Fruit fly (Drosophila melanogaster): ENCODE results near the gene CG32645.

Gene CG32645

DNA sequence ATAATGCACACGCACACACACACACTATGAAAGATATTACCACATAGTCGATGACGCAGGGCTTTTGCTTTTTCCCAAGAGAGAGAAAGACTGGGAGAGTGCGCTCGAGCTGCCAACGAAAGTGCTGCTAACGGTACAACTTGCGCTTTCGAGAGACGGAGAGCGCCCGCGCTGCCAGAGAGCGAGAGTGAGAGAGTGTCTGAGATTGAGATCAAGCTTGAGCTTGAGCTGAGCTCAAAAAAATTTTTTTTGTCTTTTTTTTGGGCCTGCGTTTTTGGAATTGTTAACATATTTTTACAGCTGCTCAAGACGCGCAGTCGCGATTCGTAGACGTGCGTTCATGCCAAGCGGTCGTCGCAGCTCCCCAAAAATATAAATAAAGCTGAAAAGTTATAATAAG lies at the start of gene CG32645:
Gene CG32645, plus strand, starts transcription at position 313 of the 400 bp plus-strand sequence.
- TF ChIP-seq dl (GFP tag; optimal IDR thresholded peaks at IDR 0.05; ENCODE audit: insufficient read depth in 1 of 2, partially characterized antibody in 2 of 2) (peak in 1 of 2 experiments; percentile 13), br (GFP tag; optimal IDR thresholded peaks at IDR 0.05) (no peak)

DNA sequence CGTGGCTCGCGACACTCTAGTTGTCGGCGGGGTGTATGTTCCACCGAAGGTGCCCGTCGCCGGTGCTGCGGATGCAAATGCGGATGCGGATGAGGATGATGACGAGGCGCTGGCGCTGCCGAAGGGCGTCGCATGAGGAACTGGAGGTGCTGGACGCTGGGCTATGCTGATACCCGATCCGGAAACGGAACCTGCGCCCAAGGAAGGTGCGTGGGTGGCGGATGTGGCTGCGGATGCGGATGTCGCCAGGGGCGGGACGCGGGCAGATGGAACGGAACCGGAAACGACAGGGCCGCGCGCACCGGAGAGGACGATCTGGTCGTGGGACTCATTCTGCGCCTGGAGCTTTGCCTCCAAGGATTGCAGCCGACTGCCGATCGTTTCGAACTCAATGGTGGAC lies 49.6 kb upstream of the CG32645 start:
- TF ChIP-seq sage (GFP tag; optimal IDR thresholded peaks at IDR 0.05) = no peak
- no peak for TF ChIP-seq GATAd (GFP tag; optimal IDR thresholded peaks at IDR 0.05)
- no peak for TF ChIP-seq Abd-B (GFP tag; optimal IDR thresholded peaks at IDR 0.05)
- no peak for TF ChIP-seq Hnf4 (GFP tag; optimal IDR thresholded peaks at IDR 0.05)
- no peak for TF ChIP-seq rgr (GFP tag; optimal IDR thresholded peaks at IDR 0.05)
- TF ChIP-seq Myc (optimal IDR thresholded peaks at IDR 0.05) = no peak
- no peak for TF ChIP-seq OdsH (GFP tag; optimal IDR thresholded peaks at IDR 0.05)
- TF ChIP-seq jim (GFP tag; optimal IDR thresholded peaks at IDR 0.05) = no peak
- TF ChIP-seq h (GFP tag; optimal IDR thresholded peaks at IDR 0.05) = no peak
- no peak for TF ChIP-seq CG32264 (GFP tag; optimal IDR thresholded peaks at IDR 0.05)
- TF ChIP-seq foxo (GFP tag; optimal IDR thresholded peaks at IDR 0.05) = no peak
- TF ChIP-seq dsf (GFP tag; optimal IDR thresholded peaks at IDR 0.05; ENCODE audit: borderline replicate concordance) = no peak
- no peak for TF ChIP-seq Hr78 (GFP tag; optimal IDR thresholded peaks at IDR 0.05)
- no peak for TF ChIP-seq br (GFP tag; optimal IDR thresholded peaks at IDR 0.05)

DNA sequence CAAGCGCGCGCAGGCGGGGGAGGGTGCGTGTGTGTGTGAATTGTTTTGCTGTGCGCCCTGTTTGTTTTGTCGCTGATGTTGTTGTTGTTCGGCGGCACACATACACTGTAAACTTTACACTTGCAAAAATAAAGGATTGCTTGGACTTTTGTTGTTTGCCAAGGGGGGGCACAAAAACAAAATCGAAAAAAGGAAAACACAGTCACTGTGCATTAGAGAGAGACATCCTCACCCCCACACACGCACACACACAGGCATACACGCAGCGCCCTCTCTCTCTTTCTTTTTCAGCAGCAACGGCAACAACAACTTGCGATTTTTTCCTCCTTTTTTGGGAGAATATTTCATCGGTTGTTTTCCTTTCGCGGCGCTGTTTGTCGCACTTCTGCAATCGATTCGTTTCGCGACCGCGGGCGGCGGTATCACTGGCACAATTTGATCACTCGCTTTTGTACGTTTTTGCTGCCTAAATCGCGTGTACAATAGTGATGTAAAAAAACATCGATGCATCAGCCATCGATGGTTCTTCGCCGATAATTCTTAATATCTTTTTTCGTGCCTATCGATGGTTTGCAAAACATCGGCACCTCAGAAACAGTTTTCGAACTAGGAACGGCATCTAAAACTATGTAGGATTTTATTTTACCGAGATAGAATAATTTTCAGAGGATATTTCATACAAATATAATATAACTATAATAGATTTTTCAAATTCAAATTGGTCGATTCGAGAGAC lies 48.9 kb upstream of the CG32645 start, which contains the start of gene hep:
Gene hep, minus strand, starts transcription at position 515 of the 736 bp plus-strand sequence.
- TF ChIP-seq Hr83 (GFP tag; optimal IDR thresholded peaks at IDR 0.05; ENCODE audit: poor library complexity, severe bottlenecking) (peak; percentile 24), pan (optimal IDR thresholded peaks at IDR 0.05) (no peak), HLH106 (tag; optimal IDR thresholded peaks at IDR 0.05) (no peak), Rel (GFP tag; optimal IDR thresholded peaks at IDR 0.05) (no peak), Rel (tag; optimal IDR thresholded peaks at IDR 0.05) (peak; percentile 23), fru (GFP tag; optimal IDR thresholded peaks at IDR 0.05) (peak; percentile 34), lola (GFP tag; optimal IDR thresholded peaks at IDR 0.05) (peak; percentile 19), ey (GFP tag; optimal IDR thresholded peaks at IDR 0.05) (peak; percentile 14)

DNA sequence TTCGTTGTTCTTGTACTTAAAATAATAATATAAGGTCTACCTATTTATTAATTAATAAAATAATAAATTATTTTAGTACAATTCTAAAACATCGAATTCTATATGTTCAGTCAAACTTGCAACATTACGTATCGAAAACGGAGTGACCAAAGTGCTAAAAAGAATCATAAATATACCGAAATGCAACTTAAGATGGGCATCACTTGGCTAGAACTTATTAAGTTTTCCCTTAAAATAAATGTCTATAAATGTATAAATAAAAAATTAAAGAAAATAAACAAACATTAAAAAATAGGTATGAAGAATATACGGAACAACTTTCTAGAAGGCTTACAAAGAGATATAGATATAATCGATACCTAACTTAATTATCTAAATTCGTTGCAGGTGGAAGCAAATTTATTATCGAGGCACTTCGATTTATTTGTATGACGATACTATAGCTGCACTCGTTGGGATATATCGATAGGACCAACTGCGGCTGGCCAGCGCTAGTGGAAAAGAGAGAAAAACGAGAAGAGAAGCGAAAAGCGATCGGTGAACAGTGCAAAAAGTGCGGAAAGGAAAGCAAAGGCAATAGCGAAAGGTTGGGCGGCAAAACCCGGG lies 48.2 kb upstream of the CG32645 start, which contains the start of gene lic:
Gene lic, plus strand, starts transcription at position 490 of the 606 bp plus-strand sequence.
- TF ChIP-seq psq (GFP tag; optimal IDR thresholded peaks at IDR 0.05) = peak; percentile 46
- TF ChIP-seq Hr83 (GFP tag; optimal IDR thresholded peaks at IDR 0.05; ENCODE audit: poor library complexity, severe bottlenecking) = peak; percentile 43
- TF ChIP-seq tai (GFP tag; optimal IDR thresholded peaks at IDR 0.05) = no peak
- no peak for TF ChIP-seq pan (optimal IDR thresholded peaks at IDR 0.05)

DNA sequence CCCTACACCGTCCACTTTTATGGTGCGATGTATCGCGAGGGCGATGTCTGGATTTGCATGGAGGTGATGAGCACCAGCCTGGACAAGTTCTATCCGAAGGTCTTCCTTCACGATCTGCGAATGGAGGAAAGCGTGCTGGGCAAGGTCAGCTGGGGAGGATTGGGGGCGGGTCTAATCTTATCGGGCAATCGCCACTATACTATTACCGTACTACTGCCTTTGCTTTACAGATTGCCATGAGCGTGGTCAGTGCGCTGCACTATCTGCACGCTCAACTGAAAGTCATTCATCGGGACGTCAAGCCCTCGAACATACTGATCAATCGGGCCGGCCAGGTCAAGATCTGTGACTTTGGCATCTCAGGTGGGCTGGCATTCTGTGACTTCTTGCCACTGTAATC lies 47.1 kb upstream of the CG32645 start:
- TF ChIP-seq OdsH (GFP tag; optimal IDR thresholded peaks at IDR 0.05) = no peak
- TF ChIP-seq CG9705 (GFP tag; optimal IDR thresholded peaks at IDR 0.05) = no peak
- TF ChIP-seq usp (GFP tag; optimal IDR thresholded peaks at IDR 0.05) = no peak
- TF ChIP-seq rgr (GFP tag; optimal IDR thresholded peaks at IDR 0.05) = no peak
- no peak for TF ChIP-seq Mio (GFP tag; optimal IDR thresholded peaks at IDR 0.05)
- no peak for TF ChIP-seq GATAd (GFP tag; optimal IDR thresholded peaks at IDR 0.05)

DNA sequence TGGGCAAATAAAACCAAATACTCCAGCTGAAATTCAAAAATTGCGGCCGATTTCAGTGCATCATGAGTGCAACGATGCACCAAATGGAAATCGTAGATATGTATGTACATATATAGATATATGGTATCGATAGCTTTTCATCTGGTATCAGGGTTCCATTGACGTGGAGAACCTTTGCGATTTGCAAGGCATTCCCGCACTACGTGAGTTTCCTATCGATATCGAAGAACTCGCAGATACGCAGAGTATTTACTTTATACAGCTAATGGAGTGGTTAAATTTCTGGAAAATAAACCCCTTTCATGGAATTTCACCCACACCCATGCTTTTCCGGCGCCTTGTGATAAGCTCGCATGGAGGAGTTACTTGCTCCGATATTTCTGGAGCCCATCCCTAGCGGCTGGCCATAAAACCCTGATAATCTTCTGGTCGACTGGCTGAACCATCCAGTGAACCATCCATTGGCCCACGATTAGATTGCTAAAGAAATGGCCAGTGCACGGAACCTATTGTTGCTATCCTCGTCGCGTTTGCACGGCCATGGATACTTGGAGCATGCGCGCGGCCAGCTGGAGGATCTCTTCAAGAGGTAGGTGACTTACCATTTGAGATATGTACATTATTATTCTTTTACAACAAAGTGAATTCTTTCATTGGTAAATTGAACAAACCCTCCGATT lies 44.8 kb upstream of the CG32645 start, which contains the start of gene CG2200:
Gene CG2200, plus strand, starts transcription at position 215 of the 680 bp plus-strand sequence.
- TF ChIP-seq brk (GFP tag; optimal IDR thresholded peaks at IDR 0.05) (peak; percentile 51), sv (GFP tag; optimal IDR thresholded peaks at IDR 0.05) (no peak), ey (GFP tag; optimal IDR thresholded peaks at IDR 0.05) (peak; percentile 76), foxo (GFP tag; optimal IDR thresholded peaks at IDR 0.05) (peak in 1 of 2 experiments; percentile 84), Hnf4 (GFP tag; optimal IDR thresholded peaks at IDR 0.05) (peak; percentile 81), rgr (GFP tag; optimal IDR thresholded peaks at IDR 0.05) (peak; percentile 83), psq (GFP tag; optimal IDR thresholded peaks at IDR 0.05) (peak; percentile 63), N (GFP tag; optimal IDR thresholded peaks at IDR 0.05) (no peak), GATAd (GFP tag; optimal IDR thresholded peaks at IDR 0.05) (peak; percentile 39), usp (GFP tag; optimal IDR thresholded peaks at IDR 0.05) (no peak), CrebA (GFP tag; optimal IDR thresholded peaks at IDR 0.05; ENCODE audit: borderline replicate concordance) (no peak), Dfd (GFP tag; optimal IDR thresholded peaks at IDR 0.05) (no peak), pan (optimal IDR thresholded peaks at IDR 0.05) (no peak), Rel (GFP tag; optimal IDR thresholded peaks at IDR 0.05) (no peak), Rel (tag; optimal IDR thresholded peaks at IDR 0.05) (peak; percentile 42), sage (GFP tag; optimal IDR thresholded peaks at IDR 0.05) (peak; percentile 42), Abd-B (GFP tag; optimal IDR thresholded peaks at IDR 0.05) (no peak), CG32264 (GFP tag; optimal IDR thresholded peaks at IDR 0.05) (peak; percentile 35), woc (GFP tag; optimal IDR thresholded peaks at IDR 0.05) (peak; percentile 48), CG9705 (GFP tag; optimal IDR thresholded peaks at IDR 0.05) (peak; percentile 54), Hr78 (GFP tag; optimal IDR thresholded peaks at IDR 0.05) (no peak), Jra (GFP tag; optimal IDR thresholded peaks at IDR 0.05) (peak; percentile 76), Sp1 (GFP tag; optimal IDR thresholded peaks at IDR 0.05) (peak; percentile 71)
